Worm (Caenorhabditis elegans): Measurements from ENCODE around the gene ZK1067.4.

DNA sequence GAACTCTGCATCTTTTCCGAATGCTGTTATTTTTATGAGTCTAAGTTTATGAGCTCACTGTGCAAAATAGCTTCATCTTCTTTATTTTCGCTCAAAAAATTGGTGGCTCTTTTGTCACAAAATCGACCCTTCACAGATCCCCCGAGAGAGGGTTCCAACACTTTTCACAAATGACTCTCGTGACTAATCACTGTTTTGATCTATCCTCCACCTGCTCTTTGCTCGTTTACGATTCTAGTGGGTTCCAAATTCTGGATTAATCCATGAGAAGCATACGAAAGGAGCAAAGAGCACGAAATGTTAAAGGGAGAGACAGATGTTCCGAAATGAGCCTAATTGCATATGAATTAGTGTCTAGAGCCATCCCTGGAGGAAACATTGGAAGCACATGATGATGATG lies 51.2 kb downstream of the ZK1067.4 start:
- no peak for TF ChIP-seq ceh-82 (tag; optimal IDR thresholded peaks at IDR 0.05)
- TF ChIP-seq nhr-11 (tag; optimal IDR thresholded peaks at IDR 0.05): no peak
- TF ChIP-seq hlh-4 (tag; optimal IDR thresholded peaks at IDR 0.05): no peak
